Worm (Caenorhabditis elegans): ENCODE measurements around the gene gmap-3.

DNA sequence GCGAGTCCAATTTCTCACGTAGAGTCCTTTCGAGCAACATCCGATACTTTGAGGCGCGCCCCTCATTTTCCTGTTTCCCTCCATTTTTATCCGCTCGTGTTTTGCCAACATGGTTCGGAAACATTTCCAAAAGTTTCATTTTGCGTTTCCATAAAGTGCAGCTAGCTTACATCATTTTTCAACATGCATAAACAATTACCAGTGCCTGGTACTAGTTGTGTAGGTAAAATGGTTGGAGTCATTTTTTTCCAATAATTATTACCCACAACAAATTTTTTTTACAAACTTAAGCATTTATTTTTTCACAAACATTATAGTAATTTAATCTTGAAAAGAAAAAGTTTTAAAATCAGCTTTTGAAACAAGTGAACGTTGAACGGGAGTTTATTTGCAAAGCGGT is 32.0 kb downstream of the gmap-3 start:
- no peak for TF ChIP-seq unc-62 (GFP tag; optimal IDR thresholded peaks at IDR 0.05)
- no peak for TF ChIP-seq tbx-2 (tag; optimal IDR thresholded peaks at IDR 0.05)
- TF ChIP-seq ztf-11 (tag; optimal IDR thresholded peaks at IDR 0.05): no peak
- no peak for TF ChIP-seq nhr-237 (tag; optimal IDR thresholded peaks at IDR 0.05)
- TF ChIP-seq nfya-1 (tag; optimal IDR thresholded peaks at IDR 0.05; ENCODE audit: insufficient read depth): no peak
- TF ChIP-seq lin-15B (tag; optimal IDR thresholded peaks at IDR 0.05): no peak
- no peak for TF ChIP-seq pha-4 (tag; optimal IDR thresholded peaks at IDR 0.05)
- TF ChIP-seq elt-2 (tag; optimal IDR thresholded peaks at IDR 0.05): no peak
- TF ChIP-seq sea-2 (GFP tag; optimal IDR thresholded peaks at IDR 0.05): no peak
- TF ChIP-seq nhr-11 (tag; optimal IDR thresholded peaks at IDR 0.05): no peak
- TF ChIP-seq ztf-4 (tag; optimal IDR thresholded peaks at IDR 0.05): no peak
- no peak for TF ChIP-seq ceh-82 (tag; optimal IDR thresholded peaks at IDR 0.05)
